Fruit fly (Drosophila melanogaster): ENCODE results near the gene ltl.
A peak's percentile ranks its signal among the peaks of the same experiment; 100 is the strongest.

Gene ltl

DNA sequence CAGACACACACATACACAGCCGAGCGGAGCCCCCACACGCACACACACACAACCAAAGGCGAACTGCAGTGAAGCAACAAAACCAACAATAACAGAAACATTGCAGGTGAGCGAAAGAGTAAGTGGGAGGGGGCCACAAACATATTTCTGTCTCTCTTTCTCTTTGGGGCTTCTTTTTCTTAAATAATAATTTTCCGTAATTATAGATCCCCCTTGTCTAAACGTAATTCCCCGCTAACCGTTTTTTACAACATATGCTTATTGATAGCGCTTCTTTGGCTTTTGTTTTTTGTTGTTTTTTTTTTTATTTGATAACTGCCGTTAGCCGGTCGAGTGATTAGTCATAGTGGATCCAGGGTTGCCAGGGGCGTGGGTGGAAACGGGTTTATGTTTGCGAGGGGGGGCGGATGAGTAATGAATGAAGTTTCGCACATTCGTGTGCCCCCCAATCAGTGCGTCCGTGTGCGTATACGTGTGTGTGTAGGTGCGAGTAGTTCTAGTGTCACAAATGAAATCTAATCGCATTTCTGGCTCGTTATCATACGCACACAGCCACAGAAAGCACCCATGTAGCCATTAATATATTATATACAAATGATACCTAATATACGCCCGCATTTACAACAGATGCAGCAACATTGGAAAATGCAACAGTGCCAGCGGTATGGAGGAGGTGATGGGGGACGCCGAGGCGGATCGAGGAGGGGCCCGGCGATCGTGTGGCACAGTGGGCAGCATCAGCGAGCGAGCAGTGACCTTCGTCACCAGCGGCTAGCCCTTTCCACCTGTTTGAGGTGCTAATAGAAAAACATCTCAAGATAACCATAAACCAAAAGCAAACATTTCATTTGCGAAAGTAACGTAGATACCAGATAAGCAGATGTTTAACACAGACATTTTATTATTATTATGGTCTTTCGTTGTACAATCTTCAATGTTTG is 10.6 kb downstream of the ltl start (continued):
- TF ChIP-seq Drgx (GFP tag; IDR thresholded peaks at IDR 0.05) (peak; percentile 63), dmrt99B (tag; optimal IDR thresholded peaks at IDR 0.05) (no peak), BtbVII (GFP tag; optimal IDR thresholded peaks at IDR 0.05) (no peak), Rfx (GFP tag; IDR thresholded peaks at IDR 0.05) (peak; percentile 59; the same call in 1 of the 2 replicates), C15 (GFP tag; IDR thresholded peaks at IDR 0.05) (peak; percentile 48; the same call in 1 of the 3 replicates), gcm (GFP tag; optimal IDR thresholded peaks at IDR 0.05) (peak; percentile 86), lab (GFP tag; optimal IDR thresholded peaks at IDR 0.05) (peak; percentile 55), lbe (GFP tag; optimal IDR thresholded peaks at IDR 0.05) (no peak), TFAM (GFP tag; optimal IDR thresholded peaks at IDR 0.05) (no peak), CG4404 (GFP tag; IDR thresholded peaks at IDR 0.05) (no peak), CG2120 (GFP tag; optimal IDR thresholded peaks at IDR 0.05) (peak; percentile 48), bbx (GFP tag; IDR thresholded peaks at IDR 0.05; ENCODE audit: partially characterized antibody) (no peak)

dm6 chr3L:7530461-7531338 is 11.9 kb downstream of the ltl start:
- TF ChIP-seq ci (GFP tag; IDR thresholded peaks at IDR 0.05) (0 out of 3 replicates have a peak, but pooled peaks have one; percentile 0), fd64A (GFP tag; optimal IDR thresholded peaks at IDR 0.05) (no peak), kni (GFP tag; optimal IDR thresholded peaks at IDR 0.05) (peak; percentile 36), mam (GFP tag; optimal IDR thresholded peaks at IDR 0.05) (no peak), eyg (GFP tag; optimal IDR thresholded peaks at IDR 0.05) (no peak), CG18619 (GFP tag; optimal IDR thresholded peaks at IDR 0.05) (no peak), amos (GFP tag; IDR thresholded peaks at IDR 0.05; ENCODE audit: partially characterized antibody) (no peak), Pdp1 (GFP tag; optimal IDR thresholded peaks at IDR 0.05) (peak in 1 of 2 experiments; percentile 59), sima (GFP tag; optimal IDR thresholded peaks at IDR 0.05) (no peak), MTF-1 (GFP tag; optimal IDR thresholded peaks at IDR 0.05; ENCODE audit: borderline replicate concordance) (no peak), chinmo (GFP tag; IDR thresholded peaks at IDR 0.05; ENCODE audit: partially characterized antibody) (peak; percentile 84; the same call in 2 of the 4 replicates), crol (GFP tag; IDR thresholded peaks at IDR 0.05) (0 out of 2 replicates have a peak, but pooled peaks have one; percentile 15), CG12299 (tag; optimal IDR thresholded peaks at IDR 0.05) (no peak), p53 (GFP tag; optimal IDR thresholded peaks at IDR 0.05) (no peak), CG2199 (GFP tag; IDR thresholded peaks at IDR 0.05) (0 out of 3 replicates have a peak, but pooled peaks have one; percentile 65), sd (tag; optimal IDR thresholded peaks at IDR 0.05) (peak; percentile 97), vvl (GFP tag; IDR thresholded peaks at IDR 0.05) (no peak), wek (GFP tag; optimal IDR thresholded peaks at IDR 0.05) (no peak), pzg (GFP tag; optimal IDR thresholded peaks at IDR 0.05) (no peak), cg (GFP tag; optimal IDR thresholded peaks at IDR 0.05) (no peak), Rfx (GFP tag; IDR thresholded peaks at IDR 0.05) (peak; percentile 30; the same call in 1 of the 2 replicates), ab (GFP tag; optimal IDR thresholded peaks at IDR 0.05) (no peak), sens (GFP tag) (peak; percentile 20)
